Worm (Caenorhabditis elegans) whole organism, early embryonic: ENCODE results near the gene klp-17.

ENCODE experiments used
- ama-1 ChIP-seq: fragments of 150-350 bp; optimal IDR thresholded peaks from 2 replicates; lab custom pipeline; 2014
- hmbx-1 ChIP-seq: sonication (generic microtip); optimal IDR thresholded peaks from 2 replicates; lab custom pipeline; 2016; ENCODE audit warnings: mild to moderate bottlenecking, missing genetic modification characterization, missing compliant biosample characterization
- sea-1 ChIP-seq: fragments of 200-800 bp; sonication (Bioruptor generic); conservative IDR thresholded peaks from 2 replicates; pipeline ENCODE4 v1.3.6; 2022; ENCODE audit warnings: missing genetic modification characterization, missing compliant biosample characterization
- tbx-37 ChIP-seq: fragments of 200-800 bp; sonication (Bioruptor generic); conservative IDR thresholded peaks from 2 replicates; pipeline ENCODE4 v1.3.6; 2022; ENCODE audit warnings: missing genetic modification reagents, missing genetic modification characterization, missing compliant biosample characterization

- TF ChIP-seq ama-1 (no peak), sea-1 (GFP tag; lab: Robert Waterston, UW) (no peak), hmbx-1 (tag; lab: Kevin White, UChicago) (no peak), tbx-37 (no peak)
Observed at ce11 chrII:11472542-11472941, 5.1 kb upstream of the klp-17 start.
